Worm (Caenorhabditis elegans): ENCODE data around the gene T26C5.5.
A peak's percentile ranks its signal among the peaks of the same experiment; 100 is the strongest.

T26C5.5 gene

DNA sequence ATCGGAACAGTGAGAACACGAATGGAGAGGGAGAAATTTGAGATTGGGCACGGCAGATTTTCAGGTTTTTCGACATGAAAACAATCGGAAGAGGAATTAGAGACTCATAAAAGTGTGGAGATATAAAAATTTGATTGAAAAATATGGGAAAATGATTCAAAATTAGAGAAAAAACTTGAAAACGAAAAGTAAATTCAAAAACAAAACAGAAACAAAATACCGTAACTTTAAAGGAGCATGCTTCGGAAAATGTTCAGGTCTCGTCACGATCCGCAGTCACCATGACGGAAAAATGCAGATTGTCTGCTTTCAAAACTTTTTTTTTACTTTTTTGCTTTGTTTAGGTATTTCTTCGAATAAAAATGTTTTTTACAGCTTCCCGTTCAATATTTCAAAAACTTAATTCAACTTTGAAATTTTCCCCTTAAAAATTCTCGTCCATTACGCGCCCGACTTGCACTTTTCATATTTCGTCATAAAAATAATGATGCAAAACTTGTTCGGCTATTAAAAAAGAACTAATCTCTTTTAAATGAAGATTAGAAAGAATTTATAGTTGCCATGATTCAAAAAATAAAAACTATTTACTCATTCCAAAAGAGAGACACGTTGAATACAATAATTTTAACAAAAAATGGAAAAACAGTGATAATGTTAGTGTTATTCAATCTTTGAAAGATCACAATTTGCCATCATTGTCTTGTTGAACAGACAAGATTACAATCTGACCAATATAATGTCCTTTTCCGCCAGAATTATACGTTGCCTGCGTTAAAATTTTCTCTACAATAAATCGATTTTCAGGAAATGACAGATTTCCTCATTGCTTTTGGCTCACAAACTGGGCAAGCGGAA lies 38.9 kb upstream of the T26C5.5 start, which contains the start of gene mtrr-1 (continued):
- TF ChIP-seq ztf-11 (tag; optimal IDR thresholded peaks at IDR 0.05), result no peak
- TF ChIP-seq elt-3 (tag; optimal IDR thresholded peaks at IDR 0.05), result no peak
- TF ChIP-seq zag-1 (tag; optimal IDR thresholded peaks at IDR 0.05), result no peak
- TF ChIP-seq ets-5 (GFP tag; IDR thresholded peaks at IDR 0.05), result no peak
- no peak for TF ChIP-seq nhr-20 (tag; optimal IDR thresholded peaks at IDR 0.05)
- no peak for TF ChIP-seq mab-9 (GFP tag; IDR thresholded peaks at IDR 0.05)
- no peak for TF ChIP-seq nhr-28 (tag; optimal IDR thresholded peaks at IDR 0.05)
- TF ChIP-seq ceh-88 (GFP tag; IDR thresholded peaks at IDR 0.05), result no peak
- no peak for TF ChIP-seq pqm-1 (tag; optimal IDR thresholded peaks at IDR 0.05)
- no peak for TF ChIP-seq isw-1 (GFP tag; IDR thresholded peaks at IDR 0.05)

DNA sequence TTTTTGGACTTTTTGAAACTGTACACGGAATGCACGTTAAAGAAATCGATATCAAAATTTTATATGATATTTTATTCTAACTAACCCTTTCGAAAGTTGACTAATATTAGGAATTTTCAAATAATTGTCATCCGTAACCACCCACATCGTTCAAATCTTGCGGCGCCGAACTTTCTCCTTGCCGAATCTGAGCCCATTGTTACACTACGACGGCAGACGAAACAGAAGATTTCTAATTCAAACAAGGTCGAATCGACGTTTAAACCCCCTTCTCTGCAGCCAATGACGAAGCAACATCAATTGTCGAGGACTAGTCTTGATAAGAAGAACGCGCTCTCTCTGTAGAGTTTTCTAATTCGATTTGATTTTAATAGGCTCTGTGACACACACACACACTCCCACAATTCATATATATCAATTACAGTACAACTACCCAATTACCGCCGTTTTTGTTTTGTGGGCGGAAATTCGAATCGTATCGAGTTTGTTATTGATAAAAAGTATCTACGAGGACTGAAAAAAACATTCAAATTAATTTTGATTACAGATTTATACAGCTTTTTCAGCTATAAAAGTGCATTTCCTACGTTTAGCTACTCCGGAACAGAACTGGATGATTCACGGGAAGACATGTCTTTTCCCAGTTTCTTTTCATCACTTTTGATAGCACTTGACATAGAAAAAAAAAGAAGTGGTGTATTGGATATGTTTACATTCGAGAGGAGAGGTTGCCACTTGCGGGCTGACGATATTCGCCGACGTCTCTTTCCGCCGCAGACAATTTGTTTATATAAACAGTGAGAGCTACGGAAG lies 38.0 kb upstream of the T26C5.5 start:
- peak; percentile 25 for TF ChIP-seq efl-3 (GFP tag; optimal IDR thresholded peaks at IDR 0.05)
- peak; percentile 21 for TF ChIP-seq rnt-1 (tag; optimal IDR thresholded peaks at IDR 0.05)
- peak; percentile 42 for TF ChIP-seq blmp-1 (tag; optimal IDR thresholded peaks at IDR 0.05)
- no peak for TF ChIP-seq efl-1 (optimal IDR thresholded peaks at IDR 0.05)
- peak in 1 of 2 experiments; percentile 64 for TF ChIP-seq efl-1 (GFP tag; optimal IDR thresholded peaks at IDR 0.05 in 1 of 2)
- TF ChIP-seq snpc-4 (tag; optimal IDR thresholded peaks at IDR 0.05), result no peak
- peak; percentile 66 for TF ChIP-seq nhr-85 (tag)
- TF ChIP-seq jun-1 (tag; optimal IDR thresholded peaks at IDR 0.05), result peak; percentile 5
- TF ChIP-seq mef-2 (tag; optimal IDR thresholded peaks at IDR 0.05), result no peak
- no peak for TF ChIP-seq elt-2 (tag; optimal IDR thresholded peaks at IDR 0.05)
- TF ChIP-seq hlh-17 (GFP tag; optimal IDR thresholded peaks at IDR 0.05; ENCODE audit: borderline replicate concordance), result no peak
- no peak for TF ChIP-seq nhr-77 (tag; optimal IDR thresholded peaks at IDR 0.05)
- no peak for TF ChIP-seq lin-35 (GFP tag; optimal IDR thresholded peaks at IDR 0.05)
- TF ChIP-seq elt-3 (tag; optimal IDR thresholded peaks at IDR 0.05), result peak in 2 of 6 experiments; percentile 40 to 47
- TF ChIP-seq unc-98 (GFP tag; IDR thresholded peaks at IDR 0.05), result no peak
- no peak for TF ChIP-seq nhr-19 (GFP tag; conservative IDR thresholded peaks at IDR 0.05)
- peak; percentile 16 for TF ChIP-seq lin-14 (GFP tag; optimal IDR thresholded peaks at IDR 0.05)
- peak; percentile 26 for TF ChIP-seq mep-1 (tag; optimal IDR thresholded peaks at IDR 0.05)
- TF ChIP-seq lsy-2 (tag; optimal IDR thresholded peaks at IDR 0.05), result peak in 1 of 2 experiments; percentile 55
- TF ChIP-seq lin-39 (tag; optimal IDR thresholded peaks at IDR 0.05), result no peak

DNA sequence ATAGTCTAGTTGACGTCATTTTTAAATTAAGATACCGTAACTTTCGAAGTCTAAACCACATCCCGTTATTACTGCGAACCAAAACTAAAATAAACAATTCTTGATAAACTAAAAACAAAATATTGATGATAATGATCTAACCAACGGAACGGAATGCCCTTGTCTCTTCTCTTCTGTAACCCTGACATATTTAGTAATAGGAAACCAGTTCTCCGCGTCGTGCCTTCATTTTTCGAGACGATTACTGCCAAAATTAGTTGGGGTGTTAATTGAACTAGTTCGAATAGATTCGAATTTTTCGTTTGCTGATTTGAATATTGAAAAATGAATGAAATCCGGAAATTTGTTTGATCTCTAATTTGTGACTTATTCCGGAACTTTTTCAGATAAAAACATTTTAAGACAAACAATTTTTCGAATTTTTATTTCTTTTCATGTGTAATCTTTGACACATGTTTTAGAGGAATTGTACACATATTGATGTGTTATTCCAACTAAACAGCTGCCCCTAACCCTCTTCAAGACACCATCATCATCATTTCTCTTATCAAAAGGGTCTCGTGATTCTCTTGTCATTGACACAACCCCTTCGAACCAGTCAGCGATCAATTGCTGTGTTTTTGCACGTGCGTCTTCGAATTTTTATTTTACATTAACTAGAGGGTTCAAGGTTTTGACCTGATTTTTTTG lies 37.3 kb upstream of the T26C5.5 start:
- TF ChIP-seq nhr-28 (tag; optimal IDR thresholded peaks at IDR 0.05), result no peak
- TF ChIP-seq fkh-8 (tag; optimal IDR thresholded peaks at IDR 0.05), result peak; percentile 33
- TF ChIP-seq hpl-2 (GFP tag; optimal IDR thresholded peaks at IDR 0.05), result no peak
- TF ChIP-seq snu-23 (GFP tag; optimal IDR thresholded peaks at IDR 0.05), result peak; percentile 86
- TF ChIP-seq nhr-77 (tag; optimal IDR thresholded peaks at IDR 0.05), result no peak
- TF ChIP-seq fkh-4 (tag; optimal IDR thresholded peaks at IDR 0.05; ENCODE audit: borderline replicate concordance), result no peak
- TF ChIP-seq fos-1 (tag; optimal IDR thresholded peaks at IDR 0.05), result no peak
- no peak for TF ChIP-seq pag-3 (tag; optimal IDR thresholded peaks at IDR 0.05; ENCODE audit: borderline replicate concordance, insufficient read depth)
- peak; percentile 28 to 72 for TF ChIP-seq lin-35 (GFP tag; optimal IDR thresholded peaks at IDR 0.05)
- no peak for TF ChIP-seq aly-2 (tag; optimal IDR thresholded peaks at IDR 0.05)
- TF ChIP-seq elt-3 (tag; optimal IDR thresholded peaks at IDR 0.05), result peak in 2 of 6 experiments; percentile 88 to 97
- no peak for TF ChIP-seq efl-3 (GFP tag; optimal IDR thresholded peaks at IDR 0.05)
- TF ChIP-seq nhr-237 (tag; optimal IDR thresholded peaks at IDR 0.05), result no peak
- no peak for TF ChIP-seq isw-1 (GFP tag; IDR thresholded peaks at IDR 0.05)
- TF ChIP-seq nhr-19 (GFP tag; conservative IDR thresholded peaks at IDR 0.05), result peak; percentile 86
- TF ChIP-seq irx-1 (tag; optimal IDR thresholded peaks at IDR 0.05), result peak; percentile 57
- TF ChIP-seq nhr-20 (tag; optimal IDR thresholded peaks at IDR 0.05), result peak; percentile 93
- TF ChIP-seq alr-1 (tag; optimal IDR thresholded peaks at IDR 0.05; ENCODE audit: borderline replicate concordance), result no peak
- TF ChIP-seq nhr-90 (tag; optimal IDR thresholded peaks at IDR 0.05; ENCODE audit: poor library complexity), result peak; percentile 68
- no peak for TF ChIP-seq C34B4.2 (tag; optimal IDR thresholded peaks at IDR 0.05)
- no peak for TF ChIP-seq tlp-1 (tag; optimal IDR thresholded peaks at IDR 0.05)
- TF ChIP-seq lsy-2 (tag; optimal IDR thresholded peaks at IDR 0.05), result peak; percentile 78 to 87
- TF ChIP-seq efl-1 (optimal IDR thresholded peaks at IDR 0.05), result peak in 1 of 2 experiments; percentile 37
- peak in 1 of 2 experiments; percentile 63 for TF ChIP-seq efl-1 (GFP tag; optimal IDR thresholded peaks at IDR 0.05 in 1 of 2)
- TF ChIP-seq pqm-1 (tag; optimal IDR thresholded peaks at IDR 0.05), result no peak
- no peak for TF ChIP-seq ets-5 (GFP tag; IDR thresholded peaks at IDR 0.05)
- no peak for TF ChIP-seq F16B12.6 (tag; optimal IDR thresholded peaks at IDR 0.05)

All from whole organism, L1 larva.